Fruit fly (Drosophila melanogaster) whole organism, embryonic: ENCODE results near the gene CG17470.
A peak's percentile ranks its signal among the peaks of the same experiment; 100 is the strongest.

ENCODE experiments used
- Blimp-1 ChIP-seq: fragments of 200-800 bp; sonication (Bioruptor generic); optimal IDR thresholded peaks from 3 replicates; lab custom pipeline; 2018; ENCODE audit warnings: missing biosample characterization, missing genetic modification characterization, mild to moderate bottlenecking, moderate library complexity, missing genetic modification reagents
- CG10366 ChIP-seq: fragments of 200-800 bp; sonication (Bioruptor generic); IDR thresholded peaks from 2 replicates; pipeline ENCODE4 v1.3.6; 2022; ENCODE audit warnings: missing biosample characterization, missing genetic modification characterization
- CG12659 ChIP-seq: fragments of 200-800 bp; sonication (Bioruptor generic); optimal IDR thresholded peaks from 3 replicates; lab custom pipeline; 2017; ENCODE audit warnings: mild to moderate bottlenecking, missing biosample characterization, missing genetic modification reagents, missing genetic modification characterization
- CG12942 ChIP-seq: fragments of 200-800 bp; sonication (Bioruptor generic); optimal IDR thresholded peaks from 3 replicates; lab custom pipeline; 2016; ENCODE audit warnings: missing biosample characterization, missing genetic modification characterization
- CG15073 ChIP-seq: fragments of 200-800 bp; sonication (Bioruptor generic); optimal IDR thresholded peaks from 2 replicates; lab custom pipeline; 2016; ENCODE audit warnings: missing biosample characterization, missing genetic modification characterization
- CG1647 ChIP-seq: fragments of 200-800 bp; sonication (Bioruptor generic); optimal IDR thresholded peaks from 3 replicates; lab custom pipeline; 2016; ENCODE audit warnings: missing biosample characterization, missing genetic modification characterization
- CG16815 ChIP-seq: fragments of 200-800 bp; sonication (Bioruptor generic); optimal IDR thresholded peaks from 3 replicates; lab custom pipeline; 2017; ENCODE audit warnings: missing biosample characterization, mild to moderate bottlenecking, missing genetic modification characterization
- CG2678 ChIP-seq: fragments of 200-800 bp; sonication (Bioruptor generic); optimal IDR thresholded peaks from 3 replicates; lab custom pipeline; 2019; ENCODE audit warnings: missing biosample characterization, mild to moderate bottlenecking, missing genetic modification characterization, moderate library complexity
- CG3065 ChIP-seq: fragments of 200-800 bp; sonication (Bioruptor generic); optimal IDR thresholded peaks from 2 replicates; lab custom pipeline; 2016; ENCODE audit warnings: missing biosample characterization, missing genetic modification characterization
- CG31365 ChIP-seq: fragments of 200-800 bp; sonication (Bioruptor generic); optimal IDR thresholded peaks from 2 replicates; lab custom pipeline; 2018; ENCODE audit warnings: missing biosample characterization, mild to moderate bottlenecking, missing genetic modification characterization
- CG3407 ChIP-seq: fragments of 200-800 bp; sonication (Bioruptor generic); optimal IDR thresholded peaks from 2 replicates; lab custom pipeline; 2018; ENCODE audit warnings: missing biosample characterization, mild to moderate bottlenecking, missing genetic modification characterization
- CG34224 ChIP-seq: fragments of 200-800 bp; sonication (Bioruptor generic); IDR thresholded peaks from 3 replicates; pipeline ENCODE4 v1.3.6; 2022; ENCODE audit warnings: missing biosample characterization, missing genetic modification characterization; ENCODE audit not compliant: partially characterized antibody
- CG4282 ChIP-seq: fragments of 200-800 bp; sonication (Bioruptor generic); optimal IDR thresholded peaks from 2 replicates; lab custom pipeline; 2016; ENCODE audit warnings: missing biosample characterization, missing genetic modification characterization
- CG4424 ChIP-seq: fragments of 200-800 bp; sonication (Bioruptor generic); optimal IDR thresholded peaks from 3 replicates; lab custom pipeline; 2016; ENCODE audit warnings: missing biosample characterization, missing genetic modification characterization
- CG4730 ChIP-seq: fragments of 200-800 bp; sonication (Bioruptor generic); IDR thresholded peaks from 2 replicates; pipeline ENCODE4 v1.3.6; 2022; ENCODE audit warnings: missing biosample characterization, missing genetic modification characterization
- CG5180 ChIP-seq: fragments of 200-800 bp; sonication (Bioruptor generic); optimal IDR thresholded peaks from 3 replicates; lab custom pipeline; 2017; ENCODE audit warnings: missing biosample characterization, missing genetic modification characterization, mild to moderate bottlenecking, moderate library complexity, missing genetic modification reagents
- CG6175 ChIP-seq: fragments of 200-800 bp; sonication (Bioruptor generic); IDR thresholded peaks from 3 replicates; pipeline ENCODE4 v1.3.6; 2022; ENCODE audit warnings: missing biosample characterization, missing genetic modification characterization
- Deaf1 ChIP-seq: fragments of 200-800 bp; optimal IDR thresholded peaks from 3 replicates; lab custom pipeline; 2019; ENCODE audit warnings: missing biosample characterization, mild to moderate bottlenecking, missing genetic modification characterization, moderate library complexity
- Gsc ChIP-seq: fragments of 200-800 bp; sonication (Bioruptor generic); IDR thresholded peaks from 2 replicates; pipeline ENCODE4 v1.3.6; 2022; ENCODE audit warnings: missing biosample characterization, missing genetic modification characterization
- Hr3 ChIP-seq: fragments of 200-800 bp; sonication (Bioruptor generic); optimal IDR thresholded peaks from 3 replicates; lab custom pipeline; 2016; ENCODE audit warnings: missing biosample characterization, missing genetic modification characterization
- MBD-R2 ChIP-seq: fragments of 200-800 bp; sonication (Bioruptor generic); IDR thresholded peaks from 2 replicates; pipeline ENCODE4 v1.3.6; 2022; ENCODE audit warnings: missing biosample characterization, missing genetic modification characterization
- Myb ChIP-seq: fragments of 200-800 bp; sonication (Bioruptor generic); optimal IDR thresholded peaks from 2 replicates; lab custom pipeline; 2016; ENCODE audit warnings: missing biosample characterization, missing genetic modification characterization
- Pdp1 ChIP-seq, 2 experiments: fragments of 200-800 bp; sonication (Bioruptor generic); optimal IDR thresholded peaks; 3 replicates each; lab custom pipeline; 2016; ENCODE audit warnings: missing biosample characterization in 2 of 2, missing genetic modification characterization in 2 of 2, mild to moderate bottlenecking in 1 of 2, moderate library complexity in 1 of 2
- Scr ChIP-seq: fragments of 200-800 bp; sonication (Bioruptor generic); IDR thresholded peaks from 2 replicates; pipeline ENCODE4 v1.3.6; 2022; ENCODE audit warnings: missing biosample characterization, missing genetic modification characterization; ENCODE audit not compliant: partially characterized antibody
- Taf1 ChIP-seq: fragments of 200-800 bp; sonication (Bioruptor generic); IDR thresholded peaks from 2 replicates; pipeline ENCODE4 v1.3.6; 2022; ENCODE audit warnings: missing biosample characterization, missing genetic modification characterization
- ab ChIP-seq: fragments of 200-800 bp; sonication (Bioruptor generic); optimal IDR thresholded peaks from 2 replicates; lab custom pipeline; 2016; ENCODE audit warnings: missing biosample characterization, missing genetic modification characterization
- aop ChIP-seq: fragments of 200-800 bp; sonication (Bioruptor generic); IDR thresholded peaks from 2 replicates; pipeline ENCODE4 v1.3.6; 2022; ENCODE audit warnings: missing biosample characterization, missing genetic modification characterization
- az2 ChIP-seq: fragments of 200-800 bp; sonication (Bioruptor generic); optimal IDR thresholded peaks from 3 replicates; lab custom pipeline; 2016; ENCODE audit warnings: missing biosample characterization, missing genetic modification characterization
- bigmax ChIP-seq: fragments of 200-800 bp; sonication (Bioruptor generic); optimal IDR thresholded peaks from 2 replicates; lab custom pipeline; 2018; ENCODE audit warnings: missing biosample characterization, mild to moderate bottlenecking, missing genetic modification characterization
- cas ChIP-seq: fragments of 200-800 bp; sonication (Bioruptor generic); IDR thresholded peaks from 2 replicates; pipeline ENCODE4 v1.3.6; 2022; ENCODE audit warnings: missing biosample characterization, missing genetic modification characterization
- cwo ChIP-seq: fragments of 200-800 bp; sonication (Bioruptor generic); optimal IDR thresholded peaks from 3 replicates; lab custom pipeline; 2017; ENCODE audit warnings: missing biosample characterization, missing genetic modification characterization, mild to moderate bottlenecking, moderate library complexity, missing genetic modification reagents
- eyg ChIP-seq: fragments of 200-800 bp; sonication (Bioruptor generic); optimal IDR thresholded peaks from 3 replicates; lab custom pipeline; 2016; ENCODE audit warnings: missing biosample characterization, missing genetic modification characterization
- fd102C ChIP-seq: fragments of 200-800 bp; sonication (Bioruptor generic); optimal IDR thresholded peaks from 2 replicates; lab custom pipeline; 2018; ENCODE audit warnings: missing biosample characterization, mild to moderate bottlenecking, missing genetic modification characterization, moderate library complexity
- ftz-f1 ChIP-seq: fragments of 200-800 bp; sonication (Bioruptor generic); optimal IDR thresholded peaks from 2 replicates; lab custom pipeline; 2016; ENCODE audit warnings: missing biosample characterization, missing genetic modification characterization
- fu2 ChIP-seq: fragments of 200-800 bp; sonication (Bioruptor generic); optimal IDR thresholded peaks from 2 replicates; lab custom pipeline; 2016; ENCODE audit warnings: missing biosample characterization, missing genetic modification characterization
- gro ChIP-seq: fragments of 200-800 bp; sonication (Bioruptor generic); optimal IDR thresholded peaks from 2 replicates; lab custom pipeline; 2016; ENCODE audit warnings: missing biosample characterization, missing genetic modification characterization
- gsb ChIP-seq: fragments of 200-800 bp; sonication (Bioruptor generic); IDR thresholded peaks from 2 replicates; pipeline ENCODE4 v1.3.6; 2022; ENCODE audit warnings: missing biosample characterization, missing genetic modification characterization
- gsb-n ChIP-seq: fragments of 200-800 bp; sonication (Bioruptor generic); optimal IDR thresholded peaks from 3 replicates; lab custom pipeline; 2018; ENCODE audit warnings: missing biosample characterization, mild to moderate bottlenecking, missing genetic modification characterization
- jumu ChIP-seq: fragments of 200-800 bp; sonication (Bioruptor generic); optimal IDR thresholded peaks from 3 replicates; lab custom pipeline; 2016; ENCODE audit warnings: missing biosample characterization, missing genetic modification characterization
- lab ChIP-seq: fragments of 200-800 bp; sonication (Bioruptor generic); optimal IDR thresholded peaks from 3 replicates; lab custom pipeline; 2017; ENCODE audit warnings: missing biosample characterization, missing genetic modification characterization, mild to moderate bottlenecking, moderate library complexity, missing genetic modification reagents
- mld ChIP-seq: fragments of 200-800 bp; sonication (Bioruptor generic); IDR thresholded peaks from 3 replicates; pipeline ENCODE4 v1.3.6; 2022; ENCODE audit warnings: missing biosample characterization, missing genetic modification characterization; ENCODE audit not compliant: partially characterized antibody
- nau ChIP-seq: fragments of 200-800 bp; sonication (Bioruptor generic); optimal IDR thresholded peaks from 3 replicates; lab custom pipeline; 2017; ENCODE audit warnings: missing biosample characterization, mild to moderate bottlenecking, missing genetic modification characterization, missing genetic modification reagents
- nerfin-2 ChIP-seq: fragments of 200-800 bp; sonication (Bioruptor generic); IDR thresholded peaks from 2 replicates; pipeline ENCODE4 v1.3.6; 2022; ENCODE audit warnings: missing biosample characterization, missing genetic modification characterization; ENCODE audit not compliant: partially characterized antibody
- nom ChIP-seq: fragments of 200-800 bp; sonication (Bioruptor generic); optimal IDR thresholded peaks from 2 replicates; lab custom pipeline; 2017; ENCODE audit warnings: missing biosample characterization, missing genetic modification characterization, mild to moderate bottlenecking, moderate library complexity, missing genetic modification reagents
- onecut ChIP-seq: fragments of 200-800 bp; sonication (Bioruptor generic); IDR thresholded peaks from 2 replicates; pipeline ENCODE4 v1.3.6; 2022; ENCODE audit warnings: missing biosample characterization, missing genetic modification characterization
- prd ChIP-seq, 3 experiments: fragments of >200 bp in 2 of 3; fragments of 200-800 bp in 1 of 3; sonication (Bioruptor generic) in 1 of 3; optimal IDR thresholded peaks in 2 of 3; IDR thresholded peaks in 1 of 3; 2 replicates in 2 of 3; 3 replicates in 1 of 3; pipeline versions ENCODE4 v1.3.6 to Lab custom; 2017 to 2022; ENCODE audit warnings: missing biosample characterization in 1 of 3, missing genetic modification characterization in 1 of 3
- rib ChIP-seq: fragments of 200-800 bp; sonication (Bioruptor generic); IDR thresholded peaks from 2 replicates; pipeline ENCODE4 v1.3.6; 2022; ENCODE audit warnings: missing biosample characterization, missing genetic modification characterization
- tna ChIP-seq: fragments of 200-800 bp; sonication (Bioruptor generic); IDR thresholded peaks from 2 replicates; pipeline ENCODE4 v1.3.6; 2022; ENCODE audit warnings: missing biosample characterization, missing genetic modification characterization; ENCODE audit not compliant: partially characterized antibody
- tx ChIP-seq: fragments of 200-800 bp; sonication (Bioruptor generic); optimal IDR thresholded peaks from 2 replicates; lab custom pipeline; 2016; ENCODE audit warnings: missing biosample characterization, missing genetic modification characterization
- wor ChIP-seq: fragments of 200-800 bp; sonication (Bioruptor generic); IDR thresholded peaks from 2 replicates; pipeline ENCODE4 v1.3.6; 2022; ENCODE audit warnings: missing biosample characterization, missing genetic modification characterization

Gene CG17470

DNA sequence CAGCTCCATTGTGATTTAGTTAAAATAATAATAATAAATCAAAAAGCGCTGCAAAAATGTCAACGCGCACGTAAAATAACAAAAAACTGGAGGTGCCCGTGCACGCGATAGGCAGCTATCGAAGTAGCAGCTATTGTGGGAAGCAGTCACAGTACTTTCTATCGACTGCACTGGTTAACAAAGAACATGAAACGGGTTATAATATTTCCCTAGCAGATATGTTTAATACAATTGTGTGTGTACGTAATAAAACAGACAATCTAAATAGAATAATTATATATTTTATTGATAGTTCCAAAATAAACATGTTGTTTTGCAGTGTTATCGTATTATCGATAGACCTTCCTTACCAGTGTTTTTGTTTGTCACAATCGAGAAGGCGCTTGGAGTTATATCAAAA, 32.8 kb upstream of the CG17470 start, which contains the start of the genes CG31678 and IKKepsilon (continued):
- peak; percentile 18 for TF ChIP-seq nom (GFP tag; lab: Kevin White, UChicago)
- no peak for TF ChIP-seq CG3407 (GFP tag; lab: Kevin White, UChicago)
- TF ChIP-seq CG31365 = no peak
- TF ChIP-seq CG10366 (GFP tag; lab: Robert Waterston, UW) = peak; percentile 17; the same call in 1 of the 2 replicates
- no peak for TF ChIP-seq bigmax (GFP tag; lab: Kevin White, UChicago)
- TF ChIP-seq CG3065 (GFP tag; lab: Kevin White, UChicago) = no peak
- no peak for TF ChIP-seq gsb (GFP tag; lab: Robert Waterston, UW)
- TF ChIP-seq MBD-R2 = peak; percentile 93
- no peak for TF ChIP-seq CG16815
- peak; percentile 74; the same call in 2 of the 3 replicates for TF ChIP-seq mld (GFP tag; lab: Robert Waterston, UW)
- TF ChIP-seq fd102C (GFP tag; lab: Kevin White, UChicago) = no peak
- TF ChIP-seq CG2678 (tag; lab: Kevin White, UChicago) = no peak
- TF ChIP-seq jumu = no peak
- TF ChIP-seq Pdp1 (GFP tag; optimal IDR thresholded peaks at IDR 0.05; lab: Kevin White, UChicago) = peak; percentile 11 to 13
- TF ChIP-seq prd (optimal IDR thresholded peaks at IDR 0.05; lab: Kevin White, UChicago) = no peak
- TF ChIP-seq prd (GFP tag; IDR thresholded peaks at IDR 0.05; lab: Robert Waterston, UW) = peak; percentile 28; the same call in 1 of the 3 replicates
- peak; percentile 69 for TF ChIP-seq CG12659
- TF ChIP-seq cas (GFP tag; lab: Robert Waterston, UW) = no peak
- TF ChIP-seq rib (GFP tag; lab: Robert Waterston, UW) = no peak
- no peak for TF ChIP-seq CG4730
- peak; percentile 34 for TF ChIP-seq Hr3 (GFP tag; lab: Kevin White, UChicago)
- TF ChIP-seq ftz-f1 = no peak
- no peak for TF ChIP-seq aop (GFP tag; lab: Robert Waterston, UW)
- TF ChIP-seq CG34224 (GFP tag; lab: Robert Waterston, UW) = peak; percentile 93
- TF ChIP-seq tna (GFP tag; lab: Robert Waterston, UW) = peak; percentile 94
- TF ChIP-seq ab (GFP tag; lab: Kevin White, UChicago) = no peak
- no peak for TF ChIP-seq CG15073 (GFP tag; lab: Kevin White, UChicago)
- no peak for TF ChIP-seq Deaf1 (tag; lab: Kevin White, UChicago)
- no peak for TF ChIP-seq nau (GFP tag; lab: Kevin White, UChicago)
- TF ChIP-seq Taf1 (GFP tag; lab: Robert Waterston, UW) = no peak
- no peak for TF ChIP-seq CG12942 (GFP tag; lab: Kevin White, UChicago)
- TF ChIP-seq eyg (GFP tag; lab: Kevin White, UChicago) = no peak
- no peak for TF ChIP-seq CG5180 (GFP tag; lab: Kevin White, UChicago)
- no peak for TF ChIP-seq Blimp-1 (GFP tag; lab: Kevin White, UChicago)
- TF ChIP-seq Scr (GFP tag; lab: Robert Waterston, UW) = peak; percentile 93
- TF ChIP-seq onecut (GFP tag; lab: Robert Waterston, UW) = no peak
- TF ChIP-seq CG4424 (GFP tag; lab: Kevin White, UChicago) = peak; percentile 52
- no peak for TF ChIP-seq cwo (GFP tag; lab: Kevin White, UChicago)
- TF ChIP-seq fu2 (GFP tag; lab: Kevin White, UChicago) = no peak
- TF ChIP-seq CG1647 (GFP tag; lab: Kevin White, UChicago) = no peak
- no peak for TF ChIP-seq wor (GFP tag; lab: Robert Waterston, UW)
- TF ChIP-seq nerfin-2 (GFP tag; lab: Robert Waterston, UW) = peak; percentile 97
- no peak for TF ChIP-seq tx (GFP tag; lab: Kevin White, UChicago)
- TF ChIP-seq az2 (GFP tag; lab: Kevin White, UChicago) = peak; percentile 33
- no peak for TF ChIP-seq Gsc (GFP tag; lab: Robert Waterston, UW)
- no peak for TF ChIP-seq CG6175
- no peak for TF ChIP-seq gsb-n (tag; lab: Kevin White, UChicago)
- TF ChIP-seq lab (GFP tag; lab: Kevin White, UChicago) = peak; percentile 23
- TF ChIP-seq CG4282 = no peak
- TF ChIP-seq Myb = no peak
- TF ChIP-seq gro (GFP tag; lab: Kevin White, UChicago) = no peak
